Worm (Caenorhabditis elegans) whole organism, L1 larva: ENCODE measurements around the gene ZK1240.2.

Experiments
- C34B4.2 ChIP-seq: sonication (generic microtip); optimal IDR thresholded peaks from 2 replicates; lab custom pipeline; 2017; ENCODE audit warnings: mild to moderate bottlenecking, missing genetic modification characterization, missing compliant biosample characterization
- alr-1 ChIP-seq: fragments of 200-800 bp; sonication (Bioruptor generic); optimal IDR thresholded peaks from 2 replicates; lab custom pipeline; 2018; ENCODE audit warnings: borderline replicate concordance, mild to moderate bottlenecking, missing genetic modification characterization, missing compliant biosample characterization
- blmp-1 ChIP-seq: fragments of 150-350 bp; optimal IDR thresholded peaks from 2 replicates; lab custom pipeline; 2014; ENCODE audit warnings: missing biosample characterization, missing genetic modification characterization
- ceh-63 ChIP-seq: fragments of 200-800 bp; sonication (Bioruptor generic); optimal IDR thresholded peaks from 2 replicates; lab custom pipeline; 2018; ENCODE audit warnings: mild to moderate bottlenecking, missing genetic modification characterization, missing compliant biosample characterization
- ceh-8 ChIP-seq: fragments of 200-800 bp; sonication (Bioruptor generic); optimal IDR thresholded peaks from 2 replicates; lab custom pipeline; 2018; ENCODE audit warnings: mild to moderate bottlenecking, missing genetic modification characterization, moderate library complexity, missing compliant biosample characterization
- ceh-82 ChIP-seq, 3 experiments: fragments of 150-350 bp in 1 of 3; sonication (generic microtip) in 2 of 3; optimal IDR thresholded peaks; 2 replicates each; lab custom pipeline; 2014 to 2017; ENCODE audit warnings: missing biosample characterization in 3 of 3, missing genetic modification characterization in 3 of 3
- ceh-88 ChIP-seq: fragments of 200-800 bp; sonication (Bioruptor generic); IDR thresholded peaks from 2 replicates; pipeline ENCODE4 v1.3.6; 2022; ENCODE audit warnings: missing genetic modification characterization, missing compliant biosample characterization
- ceh-90 ChIP-seq: sonication (generic microtip); optimal IDR thresholded peaks from 2 replicates; lab custom pipeline; 2016; ENCODE audit warnings: missing genetic modification characterization, missing compliant biosample characterization
- efl-1 ChIP-seq, 4 experiments: fragments of 150-350 bp; optimal IDR thresholded peaks in 3 of 4; peaks in 1 of 4; 1 replicate in 1 of 4; 2 replicates in 3 of 4; lab custom pipeline; 2014; ENCODE audit warnings: missing biosample characterization in 2 of 4, missing genetic modification characterization in 2 of 4, missing genetic modification reagents in 2 of 4
- elt-2 ChIP-seq: sonication (generic microtip); optimal IDR thresholded peaks from 2 replicates; lab custom pipeline; 2016; ENCODE audit warnings: missing genetic modification characterization, mild to moderate bottlenecking, inconsistent platforms, missing compliant biosample characterization, missing genetic modification reagents
- grh-1 ChIP-seq: fragments of 200-800 bp; sonication (Bioruptor generic); IDR thresholded peaks from 2 replicates; pipeline ENCODE4 v1.3.6; 2022; ENCODE audit warnings: missing genetic modification reagents, missing genetic modification characterization, missing compliant biosample characterization
- hpl-2 ChIP-seq: fragments of 150-350 bp; optimal IDR thresholded peaks from 2 replicates; lab custom pipeline; 2014; ENCODE audit warnings: missing biosample characterization, missing genetic modification reagents, missing genetic modification characterization
- isw-1 ChIP-seq: fragments of 200-800 bp; sonication (Bioruptor generic); IDR thresholded peaks from 2 replicates; pipeline ENCODE4 v1.3.6; 2022; ENCODE audit warnings: missing genetic modification characterization, missing compliant biosample characterization
- lin-35 ChIP-seq, 2 experiments: fragments of 150-350 bp; optimal IDR thresholded peaks; 2 replicates each; lab custom pipeline; 2014; ENCODE audit warnings: missing biosample characterization in 2 of 2, missing genetic modification characterization in 2 of 2, missing genetic modification reagents in 2 of 2
- lin-39 ChIP-seq: fragments of 150-350 bp; optimal IDR thresholded peaks from 2 replicates; lab custom pipeline; 2014; ENCODE audit warnings: missing biosample characterization, missing genetic modification reagents, missing genetic modification characterization
- lsy-2 ChIP-seq, 2 experiments: fragments of 150-350 bp; optimal IDR thresholded peaks; 2 replicates each; lab custom pipeline; 2014; ENCODE audit warnings: missing biosample characterization in 2 of 2, missing genetic modification characterization in 2 of 2
- mab-9 ChIP-seq: fragments of 200-800 bp; sonication (Bioruptor generic); IDR thresholded peaks from 2 replicates; pipeline ENCODE4 v1.3.6; 2022; ENCODE audit warnings: missing genetic modification reagents, missing genetic modification characterization, missing compliant biosample characterization
- mdl-1 ChIP-seq, 2 experiments: fragments of 150-350 bp; optimal IDR thresholded peaks; 2 replicates each; lab custom pipeline; 2014 to 2017; ENCODE audit warnings: missing biosample characterization in 2 of 2, missing genetic modification characterization in 2 of 2, inconsistent platforms in 1 of 2
- nhr-11 ChIP-seq: fragments of 150-350 bp; optimal IDR thresholded peaks from 2 replicates; lab custom pipeline; 2014; ENCODE audit warnings: missing biosample characterization, missing genetic modification characterization
- nhr-19 ChIP-seq: fragments of 200-800 bp; sonication (Bioruptor generic); conservative IDR thresholded peaks from 2 replicates; pipeline ENCODE4 v1.3.6; 2022; ENCODE audit warnings: missing genetic modification characterization, missing compliant biosample characterization
- nhr-20 ChIP-seq: sonication (generic microtip); optimal IDR thresholded peaks from 2 replicates; lab custom pipeline; 2016; ENCODE audit warnings: mild to moderate bottlenecking, missing genetic modification characterization, missing compliant biosample characterization
- nhr-28 ChIP-seq: fragments of 150-350 bp; optimal IDR thresholded peaks from 2 replicates; lab custom pipeline; 2014; ENCODE audit warnings: missing biosample characterization, missing genetic modification characterization
- nhr-71 ChIP-seq: sonication (generic microtip); optimal IDR thresholded peaks from 2 replicates; lab custom pipeline; 2016; ENCODE audit warnings: mild to moderate bottlenecking, missing genetic modification characterization, moderate library complexity, missing compliant biosample characterization
- nhr-76 ChIP-seq: sonication (generic microtip); optimal IDR thresholded peaks from 2 replicates; lab custom pipeline; 2017; ENCODE audit warnings: missing biosample characterization, missing genetic modification characterization
- nhr-77 ChIP-seq: fragments of 150-350 bp; optimal IDR thresholded peaks from 2 replicates; lab custom pipeline; 2014; ENCODE audit warnings: missing biosample characterization, missing genetic modification characterization
- nhr-90 ChIP-seq: sonication (generic microtip); optimal IDR thresholded peaks from 2 replicates; lab custom pipeline; 2016; ENCODE audit warnings: mild to moderate bottlenecking, missing genetic modification characterization, missing compliant biosample characterization; ENCODE audit not compliant: poor library complexity
- pag-3 ChIP-seq: sonication (generic microtip); optimal IDR thresholded peaks from 2 replicates; lab custom pipeline; 2017; ENCODE audit warnings: missing genetic modification characterization, mild to moderate bottlenecking, missing compliant biosample characterization, antibody characterized with exemption, borderline replicate concordance; ENCODE audit not compliant: insufficient read depth
- rnt-1 ChIP-seq: sonication (generic microtip); optimal IDR thresholded peaks from 2 replicates; lab custom pipeline; 2016; ENCODE audit warnings: mild to moderate bottlenecking, missing genetic modification characterization, moderate library complexity, missing compliant biosample characterization
- skn-1 ChIP-seq: fragments of 150-350 bp; optimal IDR thresholded peaks from 2 replicates; lab custom pipeline; 2014; ENCODE audit warnings: missing biosample characterization, missing genetic modification characterization
- snpc-4 ChIP-seq: fragments of 150-350 bp; optimal IDR thresholded peaks from 2 replicates; lab custom pipeline; 2014; ENCODE audit warnings: missing biosample characterization, missing genetic modification characterization
- tbx-2 ChIP-seq: sonication (generic microtip); optimal IDR thresholded peaks from 2 replicates; lab custom pipeline; 2016; ENCODE audit warnings: missing genetic modification characterization, missing compliant biosample characterization
- tlp-1 ChIP-seq: fragments of 150-350 bp; optimal IDR thresholded peaks from 2 replicates; lab custom pipeline; 2014; ENCODE audit warnings: missing biosample characterization, missing genetic modification characterization
- unc-30 ChIP-seq: sonication (generic microtip); optimal IDR thresholded peaks from 2 replicates; lab custom pipeline; 2017; ENCODE audit warnings: missing biosample characterization, missing genetic modification characterization
- unc-62 ChIP-seq: fragments of 150-350 bp; optimal IDR thresholded peaks from 2 replicates; lab custom pipeline; 2014; ENCODE audit warnings: missing biosample characterization, missing genetic modification reagents, missing genetic modification characterization
- unc-98 ChIP-seq: fragments of 200-800 bp; sonication (Bioruptor generic); IDR thresholded peaks from 2 replicates; pipeline ENCODE4 v1.3.6; 2022; ENCODE audit warnings: missing genetic modification characterization, missing compliant biosample characterization
- zip-4 ChIP-seq: fragments of 200-800 bp; sonication (Bioruptor generic); optimal IDR thresholded peaks from 2 replicates; lab custom pipeline; 2018; ENCODE audit warnings: mild to moderate bottlenecking, missing genetic modification characterization, moderate library complexity, missing compliant biosample characterization
- ztf-11 ChIP-seq, 2 experiments: sonication (generic microtip); optimal IDR thresholded peaks; 2 replicates each; lab custom pipeline; 2016 to 2017; ENCODE audit warnings: missing genetic modification characterization in 2 of 2, missing biosample characterization in 1 of 2, missing compliant biosample characterization in 1 of 2

The ZK1240.2 gene

ce11 chrII:2328963-2329442, 5.8 kb downstream of the ZK1240.2 start, which contains the start of the genes ZK1240.8 and ZK1240.1:
ZK1240.8 (minus strand) TSS chrII:2329063.
ZK1240.1 (plus strand) TSS chrII:2329392.
- peak; percentile 5 for TF ChIP-seq elt-2 (tag; lab: Kevin White, UChicago)
- TF ChIP-seq pag-3 (tag; lab: Kevin White, UChicago): no peak
- TF ChIP-seq alr-1 (tag; lab: Kevin White, UChicago): no peak

- TF ChIP-seq ceh-88 (GFP tag; lab: Robert Waterston, UW): no peak
- TF ChIP-seq ztf-11 (tag; optimal IDR thresholded peaks at IDR 0.05; lab: Kevin White, UChicago): no peak
- TF ChIP-seq mdl-1 (tag; optimal IDR thresholded peaks at IDR 0.05; lab: Kevin White, UChicago): no peak
- TF ChIP-seq isw-1 (GFP tag; lab: Robert Waterston, UW): no peak
- TF ChIP-seq skn-1 (tag; lab: Kevin White, UChicago): no peak
- TF ChIP-seq tlp-1 (tag; lab: Kevin White, UChicago): no peak
- TF ChIP-seq unc-98: no peak
- TF ChIP-seq ceh-90: no peak
- TF ChIP-seq ceh-82 (tag; optimal IDR thresholded peaks at IDR 0.05; lab: Kevin White, UChicago): no peak
- TF ChIP-seq, all 84 proteins: peak for 0
Observed at ce11 chrII:2330462-2330861, 7.3 kb downstream of the ZK1240.2 start.

ce11 chrII:2332220-2332619, 9.0 kb downstream of the ZK1240.2 start, which contains the start of gene F43C11.8:
F43C11.8 (plus strand) TSS chrII:2332520.
- no peak for TF ChIP-seq nhr-11 (tag; lab: Kevin White, UChicago)
- no peak for TF ChIP-seq snpc-4 (tag; lab: Kevin White, UChicago)
- no peak for TF ChIP-seq unc-98
- no peak for TF ChIP-seq unc-30 (tag; lab: Kevin White, UChicago)
- TF ChIP-seq lin-39 (tag; lab: Kevin White, UChicago): no peak
- TF ChIP-seq mab-9: no peak

ce11 chrII:2335572-2335971, 12.4 kb downstream of the ZK1240.2 start, which contains the start of gene F43C11.7:
F43C11.7 (plus strand) TSS chrII:2335897.
- no peak for TF ChIP-seq lsy-2 (tag; optimal IDR thresholded peaks at IDR 0.05; lab: Kevin White, UChicago)
- TF ChIP-seq nhr-19 (GFP tag; lab: Robert Waterston, UW): no peak
- TF ChIP-seq ceh-82 (tag; optimal IDR thresholded peaks at IDR 0.05; lab: Kevin White, UChicago): no peak
- peak; percentile 9 for TF ChIP-seq nhr-71 (tag; lab: Kevin White, UChicago)
- peak; percentile 73 for TF ChIP-seq elt-2 (tag; lab: Kevin White, UChicago)
- peak in 1 of 2 experiments; percentile 20 for TF ChIP-seq lin-35 (GFP tag; optimal IDR thresholded peaks at IDR 0.05; lab: Kevin White, UChicago)
- TF ChIP-seq efl-1 (optimal IDR thresholded peaks at IDR 0.05; lab: Kevin White, UChicago): no peak
- peak in 1 of 2 experiments; percentile 71 for TF ChIP-seq efl-1 (GFP tag; optimal IDR thresholded peaks at IDR 0.05 in 1 of 2; lab: Kevin White, UChicago)
- TF ChIP-seq C34B4.2 (tag; lab: Kevin White, UChicago): no peak
- no peak for TF ChIP-seq nhr-90
- TF ChIP-seq nhr-20: peak; percentile 30
- TF ChIP-seq ceh-8: no peak
- TF ChIP-seq rnt-1 (tag; lab: Kevin White, UChicago): no peak
- TF ChIP-seq, all 84 proteins: peak for 5

- TF ChIP-seq snpc-4 (tag; lab: Kevin White, UChicago) (no peak), nhr-11 (tag; lab: Kevin White, UChicago) (no peak), ceh-63 (GFP tag; lab: Kevin White, UChicago) (no peak), ceh-90 (no peak), nhr-76 (tag; lab: Kevin White, UChicago) (no peak), zip-4 (GFP tag; lab: Kevin White, UChicago) (no peak), nhr-28 (tag; lab: Kevin White, UChicago) (no peak), tbx-2 (tag; lab: Kevin White, UChicago) (no peak), hpl-2 (GFP tag; lab: Kevin White, UChicago) (no peak), nhr-77 (tag; lab: Kevin White, UChicago) (no peak), blmp-1 (tag; lab: Kevin White, UChicago) (no peak), grh-1 (GFP tag; lab: Robert Waterston, UW) (no peak), nhr-90 (no peak), unc-62 (GFP tag; lab: Kevin White, UChicago) (no peak), tlp-1 (tag; lab: Kevin White, UChicago) (no peak)
Observed at ce11 chrII:2336177-2336576, 13.0 kb downstream of the ZK1240.2 start.
